Fruit fly (Drosophila melanogaster) whole organism, embryonic: ENCODE data around the gene CG11951.

Source experiments
- Abd-B ChIP-seq: fragments of 200-800 bp; sonication (Bioruptor generic); optimal IDR thresholded peaks from 2 replicates; lab custom pipeline; 2018; ENCODE audit warnings: missing biosample characterization, mild to moderate bottlenecking, missing genetic modification characterization, moderate library complexity
- Asciz ChIP-seq: fragments of 200-800 bp; sonication (Bioruptor generic); optimal IDR thresholded peaks from 2 replicates; lab custom pipeline; 2017; ENCODE audit warnings: missing biosample characterization, mild to moderate bottlenecking, missing genetic modification characterization, missing genetic modification reagents
- Bdp1 ChIP-seq: fragments of 200-800 bp; sonication (Bioruptor generic); optimal IDR thresholded peaks from 3 replicates; lab custom pipeline; 2016; ENCODE audit warnings: missing biosample characterization, missing genetic modification characterization
- Blimp-1 ChIP-seq: fragments of 200-800 bp; sonication (Bioruptor generic); optimal IDR thresholded peaks from 3 replicates; lab custom pipeline; 2018; ENCODE audit warnings: missing biosample characterization, missing genetic modification characterization, mild to moderate bottlenecking, moderate library complexity, missing genetic modification reagents
- CG10274 ChIP-seq: fragments of 200-800 bp; sonication (Bioruptor generic); optimal IDR thresholded peaks from 3 replicates; lab custom pipeline; 2017; ENCODE audit warnings: missing biosample characterization, mild to moderate bottlenecking, missing genetic modification characterization
- CG10321 ChIP-seq: fragments of 200-800 bp; sonication (Bioruptor generic); IDR thresholded peaks from 2 replicates; pipeline ENCODE4 v1.3.6; 2022; ENCODE audit warnings: missing biosample characterization, missing genetic modification characterization
- CG10959 ChIP-seq: fragments of 200-800 bp; sonication (Bioruptor generic); IDR thresholded peaks from 2 replicates; pipeline ENCODE4 v1.3.6; 2022; ENCODE audit warnings: missing biosample characterization, missing genetic modification characterization
- CG10979 ChIP-seq: fragments of 200-800 bp; sonication (Bioruptor generic); optimal IDR thresholded peaks from 2 replicates; lab custom pipeline; 2018; ENCODE audit warnings: missing biosample characterization, mild to moderate bottlenecking, missing genetic modification characterization, moderate library complexity
- CG11093 ChIP-seq: fragments of 200-800 bp; sonication (Bioruptor generic); IDR thresholded peaks from 3 replicates; pipeline ENCODE4 v1.3.6; 2022; ENCODE audit warnings: missing biosample characterization, missing genetic modification characterization
- CG11696 ChIP-seq: fragments of 200-800 bp; sonication (Bioruptor generic); IDR thresholded peaks from 2 replicates; pipeline ENCODE4 v1.3.6; 2022; ENCODE audit warnings: missing biosample characterization, missing genetic modification characterization
- CG12236 ChIP-seq: fragments of 200-800 bp; sonication (Bioruptor generic); optimal IDR thresholded peaks from 2 replicates; lab custom pipeline; 2016; ENCODE audit warnings: missing biosample characterization, missing genetic modification characterization
- CG15011 ChIP-seq: fragments of 200-800 bp; sonication (Bioruptor generic); optimal IDR thresholded peaks from 3 replicates; lab custom pipeline; 2018; ENCODE audit warnings: missing biosample characterization, mild to moderate bottlenecking, missing genetic modification characterization
- CG15073 ChIP-seq: fragments of 200-800 bp; sonication (Bioruptor generic); optimal IDR thresholded peaks from 2 replicates; lab custom pipeline; 2016; ENCODE audit warnings: missing biosample characterization, missing genetic modification characterization
- CG17385 ChIP-seq: fragments of 200-800 bp; sonication (Bioruptor generic); optimal IDR thresholded peaks from 3 replicates; lab custom pipeline; 2018; ENCODE audit warnings: missing biosample characterization, mild to moderate bottlenecking, missing genetic modification characterization
- CG17912 ChIP-seq: fragments of 200-800 bp; sonication (Bioruptor generic); optimal IDR thresholded peaks from 2 replicates; lab custom pipeline; 2018; ENCODE audit warnings: missing biosample characterization, mild to moderate bottlenecking, missing genetic modification characterization
- CG34224 ChIP-seq: fragments of 200-800 bp; sonication (Bioruptor generic); IDR thresholded peaks from 3 replicates; pipeline ENCODE4 v1.3.6; 2022; ENCODE audit warnings: missing biosample characterization, missing genetic modification characterization; ENCODE audit not compliant: partially characterized antibody
- CG6813 ChIP-seq: fragments of 200-800 bp; sonication (Bioruptor generic); optimal IDR thresholded peaks from 2 replicates; lab custom pipeline; 2017; ENCODE audit warnings: missing biosample characterization, missing genetic modification characterization, mild to moderate bottlenecking, moderate library complexity, missing genetic modification reagents
- CG9609 ChIP-seq: fragments of 200-800 bp; sonication (Bioruptor generic); optimal IDR thresholded peaks from 3 replicates; lab custom pipeline; 2016; ENCODE audit warnings: missing biosample characterization, missing genetic modification characterization
- CoRest ChIP-seq: fragments of 200-800 bp; sonication (Bioruptor generic); optimal IDR thresholded peaks from 3 replicates; lab custom pipeline; 2018; ENCODE audit warnings: missing biosample characterization, mild to moderate bottlenecking, missing genetic modification characterization, moderate library complexity
- Drgx ChIP-seq: fragments of 200-800 bp; sonication (Bioruptor generic); IDR thresholded peaks from 2 replicates; pipeline ENCODE4 v1.3.6; 2022; ENCODE audit warnings: missing biosample characterization, missing genetic modification characterization
- Gug ChIP-seq: fragments of 200-800 bp; sonication (Bioruptor generic); IDR thresholded peaks from 4 replicates; pipeline ENCODE4 v1.3.6; 2022; ENCODE audit warnings: missing biosample characterization, missing genetic modification characterization
- Hand ChIP-seq: fragments of 200-800 bp; sonication (Bioruptor generic); optimal IDR thresholded peaks from 2 replicates; lab custom pipeline; 2017; ENCODE audit warnings: mild to moderate bottlenecking, missing biosample characterization, missing genetic modification reagents, missing genetic modification characterization
- Kr ChIP-seq: fragments of 200-800 bp; sonication (Bioruptor generic); optimal IDR thresholded peaks from 2 replicates; lab custom pipeline; 2017; ENCODE audit warnings: missing biosample characterization, mild to moderate bottlenecking, missing genetic modification characterization
- MBD-R2 ChIP-seq: fragments of 200-800 bp; sonication (Bioruptor generic); IDR thresholded peaks from 2 replicates; pipeline ENCODE4 v1.3.6; 2022; ENCODE audit warnings: missing biosample characterization, missing genetic modification characterization
- Mes4 ChIP-seq: fragments of 200-800 bp; sonication (Bioruptor generic); optimal IDR thresholded peaks from 2 replicates; lab custom pipeline; 2016; ENCODE audit warnings: missing biosample characterization, missing genetic modification characterization
- Mrtf ChIP-seq: fragments of 200-800 bp; sonication (Bioruptor generic); IDR thresholded peaks from 3 replicates; pipeline ENCODE4 v1.3.6; 2022; ENCODE audit warnings: missing biosample characterization, missing genetic modification characterization
- NC2β ChIP-seq: fragments of 200-800 bp; sonication (Bioruptor generic); optimal IDR thresholded peaks from 2 replicates; lab custom pipeline; 2016; ENCODE audit warnings: missing biosample characterization, missing genetic modification characterization
- Poxn ChIP-seq: fragments of 200-800 bp; sonication (Bioruptor generic); IDR thresholded peaks from 2 replicates; pipeline ENCODE4 v1.3.6; 2022; ENCODE audit warnings: missing biosample characterization, missing genetic modification characterization
- Sox100B ChIP-seq: fragments of 200-800 bp; sonication (Bioruptor generic); optimal IDR thresholded peaks from 3 replicates; lab custom pipeline; 2018; ENCODE audit warnings: missing biosample characterization, mild to moderate bottlenecking, missing genetic modification characterization
- Xrp1 ChIP-seq: fragments of 200-800 bp; sonication (Bioruptor generic); IDR thresholded peaks from 2 replicates; pipeline ENCODE4 v1.3.6; 2022; ENCODE audit warnings: missing biosample characterization, missing genetic modification characterization
- amos ChIP-seq: fragments of 200-800 bp; sonication (Bioruptor generic); IDR thresholded peaks from 2 replicates; pipeline ENCODE4 v1.3.6; 2022; ENCODE audit warnings: missing biosample characterization, missing genetic modification characterization; ENCODE audit not compliant: partially characterized antibody
- ara ChIP-seq: fragments of 200-800 bp; sonication (Bioruptor generic); IDR thresholded peaks from 2 replicates; pipeline ENCODE4 v1.3.6; 2022; ENCODE audit warnings: missing biosample characterization, missing genetic modification characterization
- bcd ChIP-seq: fragments of 200-800 bp; sonication (Bioruptor generic); optimal IDR thresholded peaks from 2 replicates; lab custom pipeline; 2017; ENCODE audit warnings: missing biosample characterization, mild to moderate bottlenecking, missing genetic modification characterization
- disco-r ChIP-seq: fragments of 200-800 bp; sonication (Bioruptor generic); optimal IDR thresholded peaks from 2 replicates; lab custom pipeline; 2016; ENCODE audit warnings: missing biosample characterization, missing genetic modification characterization
- dmrt99B ChIP-seq: fragments of 200-800 bp; sonication (Bioruptor generic); optimal IDR thresholded peaks from 2 replicates; lab custom pipeline; 2018; ENCODE audit warnings: missing biosample characterization, mild to moderate bottlenecking, missing genetic modification characterization, moderate library complexity
- emc ChIP-seq: fragments of 200-800 bp; sonication (Bioruptor generic); optimal IDR thresholded peaks from 2 replicates; lab custom pipeline; 2016; ENCODE audit warnings: missing biosample characterization, missing genetic modification characterization
- ems ChIP-seq: fragments of 200-800 bp; sonication (Bioruptor generic); optimal IDR thresholded peaks from 3 replicates; lab custom pipeline; 2016; ENCODE audit warnings: missing biosample characterization, missing genetic modification characterization
- en ChIP-seq: fragments of 200-800 bp; sonication (Bioruptor generic); optimal IDR thresholded peaks from 2 replicates; lab custom pipeline; 2016; ENCODE audit warnings: missing biosample characterization, missing genetic modification characterization
- fru ChIP-seq: fragments of >200 bp; optimal IDR thresholded peaks from 2 replicates; lab custom pipeline; 2017
- gcm ChIP-seq: fragments of 200-800 bp; sonication (Bioruptor generic); optimal IDR thresholded peaks from 2 replicates; lab custom pipeline; 2019; ENCODE audit warnings: missing biosample characterization, mild to moderate bottlenecking, missing genetic modification characterization, moderate library complexity
- jing ChIP-seq: fragments of 200-800 bp; sonication (Bioruptor generic); optimal IDR thresholded peaks from 2 replicates; lab custom pipeline; 2018; ENCODE audit warnings: missing biosample characterization, mild to moderate bottlenecking, missing genetic modification characterization
- lbe ChIP-seq: fragments of 200-800 bp; sonication (Bioruptor generic); optimal IDR thresholded peaks from 2 replicates; lab custom pipeline; 2016; ENCODE audit warnings: missing biosample characterization, mild to moderate bottlenecking, missing genetic modification characterization
- lola ChIP-seq, 3 experiments: fragments of >200 bp in 2 of 3; fragments of 200-800 bp in 1 of 3; sonication (Bioruptor generic) in 1 of 3; optimal IDR thresholded peaks; 2 replicates each; lab custom pipeline; 2017 to 2019; ENCODE audit warnings: missing biosample characterization in 3 of 3, missing genetic modification characterization in 3 of 3, mild to moderate bottlenecking in 1 of 3, moderate library complexity in 1 of 3
- org-1 ChIP-seq: fragments of 200-800 bp; sonication (Bioruptor generic); optimal IDR thresholded peaks from 2 replicates; lab custom pipeline; 2017; ENCODE audit warnings: missing biosample characterization, missing genetic modification characterization
- ro ChIP-seq: fragments of 200-800 bp; sonication (Bioruptor generic); IDR thresholded peaks from 2 replicates; pipeline ENCODE4 v1.3.6; 2022; ENCODE audit warnings: missing biosample characterization, missing genetic modification characterization
- row ChIP-seq: fragments of 200-800 bp; sonication (Bioruptor generic); IDR thresholded peaks from 3 replicates; pipeline ENCODE4 v1.3.6; 2022; ENCODE audit warnings: missing biosample characterization, missing genetic modification characterization
- tin ChIP-seq: fragments of 200-800 bp; sonication (Bioruptor generic); optimal IDR thresholded peaks from 3 replicates; lab custom pipeline; 2016; ENCODE audit warnings: missing biosample characterization, missing genetic modification characterization
- trh ChIP-seq: fragments of 200-800 bp; sonication (Bioruptor generic); optimal IDR thresholded peaks from 2 replicates; lab custom pipeline; 2016; ENCODE audit warnings: missing biosample characterization, missing genetic modification characterization
- tx ChIP-seq: fragments of 200-800 bp; sonication (Bioruptor generic); optimal IDR thresholded peaks from 2 replicates; lab custom pipeline; 2016; ENCODE audit warnings: missing biosample characterization, missing genetic modification characterization
- unc-4 ChIP-seq: fragments of 200-800 bp; sonication (Bioruptor generic); IDR thresholded peaks from 2 replicates; pipeline ENCODE4 v1.3.6; 2022; ENCODE audit warnings: missing biosample characterization, missing genetic modification characterization; ENCODE audit not compliant: partially characterized antibody
- unpg ChIP-seq: fragments of 200-800 bp; sonication (Bioruptor generic); optimal IDR thresholded peaks from 3 replicates; lab custom pipeline; 2018; ENCODE audit warnings: missing biosample characterization, mild to moderate bottlenecking, missing genetic modification characterization, moderate library complexity
- zen ChIP-seq: fragments of 200-800 bp; sonication (Bioruptor generic); optimal IDR thresholded peaks from 3 replicates; lab custom pipeline; 2018; ENCODE audit warnings: missing biosample characterization, mild to moderate bottlenecking, missing genetic modification characterization, moderate library complexity

Gene CG11951

dm6 chr3R:29219948-29220347 is 18.6 kb downstream of the CG11951 start, which contains the start of gene eEF1gamma (continued):
- TF ChIP-seq CG12236 (GFP tag; lab: Kevin White, UChicago) (peak; percentile 94), en (GFP tag; lab: Kevin White, UChicago) (peak; percentile 93), lbe (GFP tag; lab: Kevin White, UChicago) (peak; percentile 85), Poxn (GFP tag; lab: Robert Waterston, UW) (peak; percentile 69), trh (GFP tag; lab: Kevin White, UChicago) (peak; percentile 90), CoRest (tag; lab: Kevin White, UChicago) (peak; percentile 89), CG15073 (peak; percentile 15), CG34224 (GFP tag; lab: Robert Waterston, UW) (peak; percentile 91), lola (GFP tag; optimal IDR thresholded peaks at IDR 0.05; lab: Kevin White, UChicago) (peak in 1 of 3 experiments; percentile 83), Bdp1 (peak; percentile 90), CG9609 (GFP tag; lab: Kevin White, UChicago) (peak; percentile 92), CG15011 (peak; percentile 96), CG10274 (GFP tag; lab: Kevin White, UChicago) (peak; percentile 92), CG17912 (GFP tag; lab: Kevin White, UChicago) (peak; percentile 97), zen (tag; lab: Kevin White, UChicago) (peak; percentile 86), Mes4 (GFP tag; lab: Kevin White, UChicago) (peak; percentile 98), ems (GFP tag; lab: Kevin White, UChicago) (peak; percentile 90), CG10321 (GFP tag; lab: Robert Waterston, UW) (peak; percentile 77; the same call in 1 of the 2 replicates), jing (GFP tag; lab: Kevin White, UChicago) (peak; percentile 79), fru (no peak), CG17385 (GFP tag; lab: Kevin White, UChicago) (peak; percentile 96), CG10959 (GFP tag; lab: Robert Waterston, UW) (peak; percentile 92), Asciz (GFP tag; lab: Kevin White, UChicago) (peak; percentile 96), unc-4 (peak; percentile 92), Kr (GFP tag; lab: Kevin White, UChicago) (peak; percentile 77), Abd-B (peak; percentile 57), Mrtf (peak; percentile 86), disco-r (GFP tag; lab: Kevin White, UChicago) (peak; percentile 96), tin (peak; percentile 91)
- TF ChIP-seq, all 482 proteins: peak for 456

dm6 chr3R:29218001-29218400 is 20.5 kb downstream of the CG11951 start:
- peak; percentile 6; the same call in 1 of the 2 replicates for TF ChIP-seq ara (GFP tag; lab: Robert Waterston, UW)
- no peak for TF ChIP-seq Gug (GFP tag; lab: Robert Waterston, UW)
- TF ChIP-seq emc (GFP tag; lab: Kevin White, UChicago), result no peak
- TF ChIP-seq amos (GFP tag; lab: Robert Waterston, UW), result no peak
- peak; percentile 48 for TF ChIP-seq dmrt99B
- TF ChIP-seq CG11696, result 0 out of 2 replicates have a peak, but pooled peaks have one; percentile 12
- no peak for TF ChIP-seq org-1 (GFP tag; lab: Kevin White, UChicago)
- peak; percentile 5 for TF ChIP-seq unpg (GFP tag; lab: Kevin White, UChicago)
- TF ChIP-seq Sox100B (GFP tag; lab: Kevin White, UChicago), result no peak
- peak; percentile 37 for TF ChIP-seq CG10979 (tag; lab: Kevin White, UChicago)
- no peak for TF ChIP-seq NC2β (GFP tag; lab: Kevin White, UChicago)
- TF ChIP-seq MBD-R2 (GFP tag; lab: Robert Waterston, UW), result no peak
- TF ChIP-seq ro (GFP tag; lab: Robert Waterston, UW), result no peak
- TF ChIP-seq gcm (GFP tag; lab: Kevin White, UChicago), result no peak
- 0 out of 3 replicates have a peak, but pooled peaks have one; percentile 13 for TF ChIP-seq row (GFP tag; lab: Robert Waterston, UW)
- TF ChIP-seq CG6813 (GFP tag; lab: Kevin White, UChicago), result no peak
- TF ChIP-seq Drgx, result no peak
- TF ChIP-seq Hand (GFP tag; lab: Kevin White, UChicago), result no peak
- TF ChIP-seq CG11093 (GFP tag; lab: Robert Waterston, UW), result no peak
- TF ChIP-seq Blimp-1 (GFP tag; lab: Kevin White, UChicago), result peak; percentile 28
- TF ChIP-seq Xrp1 (GFP tag; lab: Robert Waterston, UW), result 0 out of 2 replicates have a peak, but pooled peaks have one; percentile 33
- no peak for TF ChIP-seq bcd (GFP tag; lab: Kevin White, UChicago)
- TF ChIP-seq tx (GFP tag; lab: Kevin White, UChicago), result no peak
